Worm (Caenorhabditis elegans) whole organism, L4 larva: Measurements from ENCODE around the gene ctr-9.
A peak's percentile ranks its signal among the peaks of the same experiment; 100 is the strongest.

Experiments
- D1046.2 ChIP-seq: fragments of 200-800 bp; sonication (Bioruptor generic); IDR thresholded peaks from 2 replicates; pipeline ENCODE4 v1.3.6; 2022; ENCODE audit warnings: missing genetic modification characterization, missing compliant biosample characterization
- F44E2.7 ChIP-seq: fragments of 200-800 bp; sonication (Bioruptor generic); IDR thresholded peaks from 2 replicates; pipeline ENCODE4 v2.1.2; 2022; ENCODE audit warnings: missing genetic modification characterization, missing compliant biosample characterization
- R02D3.7 ChIP-seq: fragments of 150-350 bp; sonication (generic microtip); optimal IDR thresholded peaks from 3 replicates; lab custom pipeline; 2014; ENCODE audit warnings: missing biosample characterization, missing genetic modification characterization
- Y105C5A.15 ChIP-seq: fragments of 200-800 bp; sonication (Bioruptor generic); IDR thresholded peaks from 2 replicates; pipeline ENCODE4 v1.3.6; 2022; ENCODE audit warnings: missing genetic modification characterization, missing compliant biosample characterization
- Y48G9A.11 ChIP-seq: fragments of 200-800 bp; sonication (Bioruptor generic); IDR thresholded peaks from 2 replicates; pipeline ENCODE4 v1.3.6; 2022; ENCODE audit warnings: missing genetic modification reagents, missing genetic modification characterization, missing compliant biosample characterization
- ZK546.5 ChIP-seq, 2 experiments: sonication (generic microtip); optimal IDR thresholded peaks; 2 replicates each; lab custom pipeline; 2017; ENCODE audit warnings: missing biosample characterization in 2 of 2, missing genetic modification characterization in 2 of 2
- aha-1 ChIP-seq: fragments of 150-350 bp; peaks from one replicate; lab custom pipeline; 2014; ENCODE audit warnings: missing biosample characterization, missing genetic modification characterization
- aly-2 ChIP-seq: sonication (generic microtip); optimal IDR thresholded peaks from 2 replicates; lab custom pipeline; 2018; ENCODE audit warnings: missing biosample characterization, missing genetic modification characterization
- ceh-28 ChIP-seq: fragments of 150-350 bp; optimal IDR thresholded peaks from 2 replicates; lab custom pipeline; 2014; ENCODE audit warnings: missing biosample characterization, missing genetic modification reagents, missing genetic modification characterization
- ceh-32 ChIP-seq: sonication (generic microtip); optimal IDR thresholded peaks from 2 replicates; lab custom pipeline; 2016; ENCODE audit warnings: mild to moderate bottlenecking, missing genetic modification characterization, missing compliant biosample characterization; ENCODE audit not compliant: poor library complexity
- ceh-44 ChIP-seq: fragments of 200-800 bp; sonication (Bioruptor generic); IDR thresholded peaks from 2 replicates; pipeline ENCODE4 v1.3.6; 2022; ENCODE audit warnings: missing genetic modification reagents, missing genetic modification characterization, missing compliant biosample characterization
- ceh-62 ChIP-seq: sonication (generic microtip); optimal IDR thresholded peaks from 2 replicates; lab custom pipeline; 2017; ENCODE audit warnings: missing biosample characterization, missing genetic modification characterization
- ctbp-1 ChIP-seq: fragments of 200-800 bp; sonication (Bioruptor generic); IDR thresholded peaks from 2 replicates; pipeline ENCODE4 v1.3.6; 2022; ENCODE audit warnings: missing genetic modification reagents, missing genetic modification characterization, missing compliant biosample characterization
- daf-16 ChIP-seq, 3 experiments: sonication (generic microtip); optimal IDR thresholded peaks; 2 replicates each; lab custom pipeline; 2016 to 2017; ENCODE audit warnings: missing genetic modification characterization in 3 of 3, missing genetic modification reagents in 3 of 3, mild to moderate bottlenecking in 2 of 3, missing compliant biosample characterization in 2 of 3, missing biosample characterization in 1 of 3, moderate library complexity in 1 of 3
- daf-8 ChIP-seq: fragments of 200-800 bp; sonication (Bioruptor generic); IDR thresholded peaks from 2 replicates; pipeline ENCODE4 v1.3.6; 2022; ENCODE audit warnings: missing genetic modification characterization, missing compliant biosample characterization
- dpl-1 ChIP-seq: fragments of 150-350 bp; optimal IDR thresholded peaks from 2 replicates; lab custom pipeline; 2014; ENCODE audit warnings: missing biosample characterization, missing genetic modification reagents, missing genetic modification characterization
- gei-8 ChIP-seq: fragments of 200-800 bp; sonication (Bioruptor generic); optimal IDR thresholded peaks from 2 replicates; lab custom pipeline; 2018; ENCODE audit warnings: mild to moderate bottlenecking, missing genetic modification characterization, missing compliant biosample characterization
- hlh-30 ChIP-seq: sonication (generic microtip); optimal IDR thresholded peaks from 2 replicates; lab custom pipeline; 2017; ENCODE audit warnings: antibody characterized with exemption, mild to moderate bottlenecking, missing genetic modification characterization, missing compliant biosample characterization; ENCODE audit not compliant: insufficient read depth
- jun-1 ChIP-seq: fragments of 150-350 bp; optimal IDR thresholded peaks from 2 replicates; lab custom pipeline; 2014; ENCODE audit warnings: missing biosample characterization, missing genetic modification reagents, missing genetic modification characterization
- lin-13 ChIP-seq: fragments of 150-350 bp; optimal IDR thresholded peaks from 2 replicates; lab custom pipeline; 2014; ENCODE audit warnings: missing biosample characterization, missing genetic modification reagents, missing genetic modification characterization
- lin-38 ChIP-seq: fragments of 200-800 bp; sonication (Bioruptor generic); IDR thresholded peaks from 2 replicates; pipeline ENCODE4 v1.3.6; 2022; ENCODE audit warnings: missing genetic modification reagents, missing genetic modification characterization, missing compliant biosample characterization
- lin-39 ChIP-seq: fragments of 150-350 bp; optimal IDR thresholded peaks from 2 replicates; lab custom pipeline; 2014; ENCODE audit warnings: missing biosample characterization, missing genetic modification reagents, missing genetic modification characterization
- lir-3 ChIP-seq: sonication (generic microtip); optimal IDR thresholded peaks from 2 replicates; lab custom pipeline; 2016; ENCODE audit warnings: mild to moderate bottlenecking, missing genetic modification characterization, missing compliant biosample characterization
- lsy-2 ChIP-seq, 2 experiments: fragments of 150-350 bp in 1 of 2; sonication (generic microtip) in 1 of 2; optimal IDR thresholded peaks; 2 replicates each; lab custom pipeline; 2014 to 2017; ENCODE audit warnings: missing biosample characterization in 2 of 2, missing genetic modification characterization in 2 of 2
- madf-5 ChIP-seq, 2 experiments: fragments of 200-800 bp; sonication (Bioruptor generic); IDR thresholded peaks; 2 replicates each; pipeline ENCODE4 v1.3.6; 2022; ENCODE audit warnings: missing compliant biosample characterization in 2 of 2, missing genetic modification characterization in 2 of 2
- mep-1 ChIP-seq: fragments of 150-350 bp; sonication (generic microtip); optimal IDR thresholded peaks from 3 replicates; lab custom pipeline; 2014; ENCODE audit warnings: missing biosample characterization, missing genetic modification characterization
- nhr-41 ChIP-seq: fragments of 200-800 bp; sonication (Bioruptor generic); IDR thresholded peaks from 2 replicates; pipeline ENCODE4 v1.3.6; 2022; ENCODE audit warnings: missing genetic modification reagents, missing genetic modification characterization, missing compliant biosample characterization
- nhr-42 ChIP-seq: fragments of 200-800 bp; sonication (Bioruptor generic); IDR thresholded peaks from 2 replicates; pipeline ENCODE4 v1.3.6; 2022; ENCODE audit warnings: missing genetic modification characterization, missing compliant biosample characterization
- pha-4 ChIP-seq, 2 experiments: fragments of 150-350 bp in 1 of 2; fragments of 200-800 bp in 1 of 2; sonication (Bioruptor generic) in 1 of 2; IDR thresholded peaks in 1 of 2; optimal IDR thresholded peaks in 1 of 2; 2 replicates each; pipeline versions ENCODE4 v1.3.6 to Lab custom; 2014 to 2022; ENCODE audit warnings: missing genetic modification characterization in 2 of 2, missing genetic modification reagents in 2 of 2, missing biosample characterization in 1 of 2, missing compliant biosample characterization in 1 of 2
- php-3 ChIP-seq: fragments of 200-800 bp; sonication (Bioruptor generic); IDR thresholded peaks from 2 replicates; pipeline ENCODE4 v1.3.6; 2022; ENCODE audit warnings: missing genetic modification reagents, missing genetic modification characterization, missing compliant biosample characterization
- rbr-2 ChIP-seq: sonication (generic microtip); optimal IDR thresholded peaks from 2 replicates; lab custom pipeline; 2016; ENCODE audit warnings: missing genotype, missing genetic modification characterization, missing compliant biosample characterization
- set-16 ChIP-seq: fragments of 200-800 bp; sonication (Bioruptor generic); IDR thresholded peaks from 2 replicates; pipeline ENCODE4 v1.3.6; 2022; ENCODE audit warnings: missing genetic modification reagents, missing genetic modification characterization, missing compliant biosample characterization
- skn-1 ChIP-seq: fragments of 150-350 bp; optimal IDR thresholded peaks from 2 replicates; lab custom pipeline; 2014; ENCODE audit warnings: missing biosample characterization, missing genetic modification characterization
- spr-1 ChIP-seq: sonication (generic microtip); optimal IDR thresholded peaks from 2 replicates; lab custom pipeline; 2016; ENCODE audit warnings: mild to moderate bottlenecking, missing genetic modification characterization, missing compliant biosample characterization
- spr-3 ChIP-seq: fragments of 200-800 bp; sonication (Bioruptor generic); optimal IDR thresholded peaks from 2 replicates; lab custom pipeline; 2018; ENCODE audit warnings: mild to moderate bottlenecking, missing genetic modification characterization, missing compliant biosample characterization
- tag-97 ChIP-seq: fragments of 200-800 bp; sonication (Bioruptor generic); IDR thresholded peaks from 2 replicates; pipeline ENCODE4 v1.3.6; 2022; ENCODE audit warnings: missing genetic modification characterization, missing compliant biosample characterization
- unc-62 ChIP-seq, 3 experiments: fragments of 150-350 bp in 1 of 3; sonication (generic microtip); optimal IDR thresholded peaks in 2 of 3; peaks in 1 of 3; 1 replicate in 1 of 3; 2 replicates in 2 of 3; lab custom pipeline; 2014 to 2017; ENCODE audit warnings: missing biosample characterization in 3 of 3, missing genetic modification characterization in 3 of 3, missing genetic modification reagents in 3 of 3, missing genotype in 1 of 3
- vab-7 ChIP-seq: fragments of 200-800 bp; sonication (Bioruptor generic); IDR thresholded peaks from 2 replicates; pipeline ENCODE4 v1.3.6; 2022; ENCODE audit warnings: missing genetic modification reagents, missing genetic modification characterization, missing compliant biosample characterization
- zag-1 ChIP-seq: fragments of 150-350 bp; optimal IDR thresholded peaks from 2 replicates; lab custom pipeline; 2014; ENCODE audit warnings: missing biosample characterization, missing genetic modification characterization

The ctr-9 gene

ce11 chrIII:9542816-9543215, 51.6 kb downstream of the ctr-9 start, which contains the start of gene eif-2Balpha:
Gene eif-2Balpha, plus strand, starts transcription at chrIII:9543119.
- TF ChIP-seq gei-8 (GFP tag; lab: Kevin White, UChicago) (no peak), D1046.2 (no peak), daf-16 (GFP tag; optimal IDR thresholded peaks at IDR 0.05; lab: Kevin White, UChicago) (no peak), daf-16 (tag; optimal IDR thresholded peaks at IDR 0.05; lab: Kevin White, UChicago) (peak; percentile 16), dpl-1 (GFP tag; lab: Kevin White, UChicago) (peak; percentile 67), tag-97 (GFP tag; lab: Robert Waterston, UW) (no peak), jun-1 (no peak), skn-1 (tag; lab: Kevin White, UChicago) (no peak), ceh-32 (tag; lab: Kevin White, UChicago) (no peak), aly-2 (tag; lab: Kevin White, UChicago) (no peak), daf-8 (no peak), spr-1 (tag; lab: Kevin White, UChicago) (no peak), ceh-28 (no peak), set-16 (GFP tag; lab: Robert Waterston, UW) (no peak), zag-1 (tag; lab: Kevin White, UChicago) (no peak), ctbp-1 (no peak), mep-1 (tag; lab: Kevin White, UChicago) (peak; percentile 16), lsy-2 (tag; optimal IDR thresholded peaks at IDR 0.05; lab: Kevin White, UChicago) (peak in 1 of 2 experiments; percentile 84), lin-38 (GFP tag; lab: Robert Waterston, UW) (peak; percentile 80), nhr-41 (no peak), ceh-44 (GFP tag; lab: Robert Waterston, UW) (no peak), ceh-62 (tag; lab: Kevin White, UChicago) (no peak), lir-3 (tag; lab: Kevin White, UChicago) (no peak), hlh-30 (tag; lab: Kevin White, UChicago) (peak; percentile 40), F44E2.7 (GFP tag; lab: Robert Waterston, UW) (no peak)

ce11 chrIII:9544125-9544524, 52.9 kb downstream of the ctr-9 start, which contains the start of gene ZK1098.9:
Gene ZK1098.9, plus strand, starts transcription at chrIII:9544425.
- TF ChIP-seq nhr-42 = no peak
- no peak for TF ChIP-seq php-3 (GFP tag; lab: Robert Waterston, UW)
- no peak for TF ChIP-seq lin-13 (GFP tag; lab: Kevin White, UChicago)
- TF ChIP-seq set-16 (GFP tag; lab: Robert Waterston, UW) = no peak
- TF ChIP-seq lin-39 (tag; lab: Kevin White, UChicago) = no peak
- TF ChIP-seq spr-3 = no peak
- no peak for TF ChIP-seq unc-62 (GFP tag; optimal IDR thresholded peaks at IDR 0.05 in 1 of 2; lab: Kevin White, UChicago)
- TF ChIP-seq unc-62 (tag; optimal IDR thresholded peaks at IDR 0.05; lab: Kevin White, UChicago) = no peak
- no peak for TF ChIP-seq madf-5 (GFP tag; IDR thresholded peaks at IDR 0.05; lab: Robert Waterston, UW)
- TF ChIP-seq dpl-1 (GFP tag; lab: Kevin White, UChicago) = no peak
- no peak for TF ChIP-seq ZK546.5 (tag; optimal IDR thresholded peaks at IDR 0.05; lab: Kevin White, UChicago)
- TF ChIP-seq vab-7 (GFP tag; lab: Robert Waterston, UW) = no peak
- TF ChIP-seq pha-4 (GFP tag; IDR thresholded peaks at IDR 0.05; lab: Robert Waterston, UW) = no peak
- no peak for TF ChIP-seq pha-4 (tag; optimal IDR thresholded peaks at IDR 0.05; lab: Kevin White, UChicago)
- TF ChIP-seq spr-1 (tag; lab: Kevin White, UChicago) = no peak
- TF ChIP-seq Y105C5A.15 (GFP tag; lab: Robert Waterston, UW) = no peak
- TF ChIP-seq aha-1 (tag; lab: Kevin White, UChicago) = no peak
- no peak for TF ChIP-seq zag-1 (tag; lab: Kevin White, UChicago)
- TF ChIP-seq gei-8 (GFP tag; lab: Kevin White, UChicago) = no peak
- TF ChIP-seq R02D3.7 = no peak
- TF ChIP-seq Y48G9A.11 = no peak
- no peak for TF ChIP-seq rbr-2 (tag; lab: Kevin White, UChicago)
